Worm (Caenorhabditis elegans): ENCODE results near the gene fbxb-29.
"Not testable (repeated sequence)": the region's sequence is repeated elsewhere in the genome, so short reads cannot be mapped to it uniquely, and the experiment has no call there.

- not testable (repeated sequence) for TF ChIP-seq ama-1 (optimal IDR thresholded peaks at IDR 0.05); pha-4 (tag; optimal IDR thresholded peaks at IDR 0.05); ceh-18 (tag; optimal IDR thresholded peaks at IDR 0.05); hlh-15 (tag; optimal IDR thresholded peaks at IDR 0.05); hlh-6 (tag; optimal IDR thresholded peaks at IDR 0.05); lim-6 (tag; optimal IDR thresholded peaks at IDR 0.05); unc-42 (tag; optimal IDR thresholded peaks at IDR 0.05); unc-55 (GFP tag; optimal IDR thresholded peaks at IDR 0.05)
Measured at ce11 chrII:985703-986102, 13.7 kb downstream of the fbxb-29 start, which contains the start of gene fbxc-40.

All from whole organism, late embryonic.